Worm (Caenorhabditis elegans) whole organism, young adult: Measurements from ENCODE around the gene Y79H2A.3.
A peak's percentile ranks its signal among the peaks of the same experiment; 100 is the strongest.

ENCODE experiments used
- F22D6.2 ChIP-seq: sonication (generic microtip); optimal IDR thresholded peaks from 2 replicates; lab custom pipeline; 2016; ENCODE audit warnings: mild to moderate bottlenecking, missing genetic modification characterization, missing compliant biosample characterization
- F55B11.4 ChIP-seq: sonication (generic microtip); optimal IDR thresholded peaks from 2 replicates; lab custom pipeline; 2016; ENCODE audit warnings: missing compliant biosample characterization, missing genetic modification characterization, borderline replicate concordance; ENCODE audit not compliant: insufficient read depth
- Y53F4B.3 ChIP-seq: fragments of 200-800 bp; sonication (Bioruptor generic); IDR thresholded peaks from 2 replicates; pipeline ENCODE4 v1.3.6; 2022; ENCODE audit warnings: missing genetic modification reagents, missing genetic modification characterization, missing compliant biosample characterization
- Y95B8A.8 ChIP-seq: fragments of 200-800 bp; sonication (Bioruptor generic); IDR thresholded peaks from 2 replicates; pipeline ENCODE4 v1.3.6; 2022; ENCODE audit warnings: missing genetic modification reagents, missing genetic modification characterization, missing compliant biosample characterization
- attf-3 ChIP-seq: fragments of 200-800 bp; sonication (Bioruptor generic); conservative IDR thresholded peaks from 2 replicates; pipeline ENCODE4 v1.3.6; 2022; ENCODE audit warnings: missing genetic modification reagents, missing genetic modification characterization, missing compliant biosample characterization
- attf-6 ChIP-seq: fragments of 200-800 bp; sonication (Bioruptor generic); IDR thresholded peaks from 2 replicates; pipeline ENCODE4 v1.3.6; 2022; ENCODE audit warnings: missing genetic modification reagents, missing genetic modification characterization, missing compliant biosample characterization
- bed-2 ChIP-seq: fragments of 200-800 bp; sonication (Bioruptor generic); IDR thresholded peaks from 2 replicates; pipeline ENCODE4 v1.3.6; 2022; ENCODE audit warnings: missing genetic modification reagents, missing genetic modification characterization, missing compliant biosample characterization
- ccch-3 ChIP-seq: fragments of 200-800 bp; sonication (Bioruptor generic); optimal IDR thresholded peaks from 2 replicates; lab custom pipeline; 2018; ENCODE audit warnings: mild to moderate bottlenecking, missing genetic modification characterization, missing compliant biosample characterization
- ceh-91 ChIP-seq: fragments of 200-800 bp; sonication (Bioruptor generic); IDR thresholded peaks from 2 replicates; pipeline ENCODE4 v1.3.6; 2022; ENCODE audit warnings: missing genetic modification reagents, missing genetic modification characterization, missing compliant biosample characterization
- dox-1 ChIP-seq: fragments of 200-800 bp; sonication (Bioruptor generic); IDR thresholded peaks from 2 replicates; pipeline ENCODE4 v1.3.6; 2022; ENCODE audit warnings: missing genetic modification reagents, missing genetic modification characterization, missing compliant biosample characterization
- efl-1 ChIP-seq: fragments of 150-350 bp; optimal IDR thresholded peaks from 2 replicates; lab custom pipeline; 2014; ENCODE audit warnings: missing biosample characterization, missing genetic modification reagents, missing genetic modification characterization
- egl-44 ChIP-seq: fragments of 200-800 bp; sonication (Bioruptor generic); IDR thresholded peaks from 2 replicates; pipeline ENCODE4 v1.3.6; 2022; ENCODE audit warnings: missing genetic modification reagents, missing genetic modification characterization, missing compliant biosample characterization
- egrh-3 ChIP-seq: fragments of 200-800 bp; sonication (Bioruptor generic); IDR thresholded peaks from 2 replicates; pipeline ENCODE4 v1.3.6; 2022; ENCODE audit warnings: missing genetic modification reagents, missing genetic modification characterization, missing compliant biosample characterization
- him-1 ChIP-seq: sonication (generic microtip); optimal IDR thresholded peaks from 2 replicates; lab custom pipeline; 2016; ENCODE audit warnings: missing genotype, missing genetic modification reagents, missing genetic modification characterization, missing compliant biosample characterization
- hlh-12 ChIP-seq: sonication (generic microtip); optimal IDR thresholded peaks from 2 replicates; lab custom pipeline; 2016; ENCODE audit warnings: missing genetic modification characterization, missing compliant biosample characterization
- hmg-1.2 ChIP-seq: fragments of 200-800 bp; sonication (Bioruptor generic); IDR thresholded peaks from 2 replicates; pipeline ENCODE4 v1.3.6; 2022; ENCODE audit warnings: missing genetic modification reagents, missing genetic modification characterization, missing compliant biosample characterization
- hmg-20 ChIP-seq: fragments of 200-800 bp; sonication (Bioruptor generic); IDR thresholded peaks from 2 replicates; pipeline ENCODE4 v1.3.6; 2022; ENCODE audit warnings: missing genetic modification reagents, missing genetic modification characterization, missing compliant biosample characterization
- hrde-1 ChIP-seq: sonication (generic microtip); optimal IDR thresholded peaks from 2 replicates; lab custom pipeline; 2016; ENCODE audit warnings: missing genetic modification characterization, mild to moderate bottlenecking, missing compliant biosample characterization, moderate library complexity, missing genotype, missing genetic modification reagents, borderline replicate concordance
- lin-26 ChIP-seq: fragments of 200-800 bp; sonication (Bioruptor generic); IDR thresholded peaks from 2 replicates; pipeline ENCODE4 v1.3.6; 2022; ENCODE audit warnings: missing genetic modification reagents, missing genetic modification characterization, missing compliant biosample characterization
- lin-40 ChIP-seq: sonication (generic microtip); optimal IDR thresholded peaks from 2 replicates; lab custom pipeline; 2016; ENCODE audit warnings: missing genetic modification characterization, mild to moderate bottlenecking, missing compliant biosample characterization, missing genotype, missing genetic modification reagents
- lsl-1 ChIP-seq: fragments of 200-800 bp; sonication (Bioruptor generic); optimal IDR thresholded peaks from 2 replicates; lab custom pipeline; 2018; ENCODE audit warnings: mild to moderate bottlenecking, missing genetic modification characterization, moderate library complexity, missing compliant biosample characterization
- madf-3 ChIP-seq: fragments of 200-800 bp; sonication (Bioruptor generic); IDR thresholded peaks from 2 replicates; pipeline ENCODE4 v1.3.6; 2022; ENCODE audit warnings: missing genetic modification reagents, missing genetic modification characterization, missing compliant biosample characterization
- madf-6 ChIP-seq: fragments of 200-800 bp; sonication (Bioruptor generic); IDR thresholded peaks from 2 replicates; pipeline ENCODE4 v1.3.6; 2022; ENCODE audit warnings: missing genetic modification reagents, missing genetic modification characterization, missing compliant biosample characterization
- madf-8 ChIP-seq: fragments of 200-800 bp; sonication (Bioruptor generic); conservative IDR thresholded peaks from 2 replicates; pipeline ENCODE4 v1.3.6; 2022; ENCODE audit warnings: missing genetic modification reagents, missing genetic modification characterization, missing compliant biosample characterization
- mcd-1 ChIP-seq: fragments of 200-800 bp; sonication (Bioruptor generic); IDR thresholded peaks from 2 replicates; pipeline ENCODE4 v1.3.6; 2022; ENCODE audit warnings: missing genetic modification reagents, missing genetic modification characterization, missing compliant biosample characterization
- mes-4 ChIP-seq: sonication (generic microtip); optimal IDR thresholded peaks from 2 replicates; lab custom pipeline; 2016; ENCODE audit warnings: missing genotype, missing genetic modification characterization, missing compliant biosample characterization
- nfyb-1 ChIP-seq: fragments of 200-800 bp; sonication (Bioruptor generic); IDR thresholded peaks from 2 replicates; pipeline ENCODE4 v1.3.6; 2022; ENCODE audit warnings: missing genetic modification reagents, missing genetic modification characterization, missing compliant biosample characterization
- nhr-27 ChIP-seq: fragments of 200-800 bp; sonication (Bioruptor generic); optimal IDR thresholded peaks from 2 replicates; lab custom pipeline; 2018; ENCODE audit warnings: mild to moderate bottlenecking, missing genetic modification characterization, moderate library complexity, missing compliant biosample characterization
- pbrm-1 ChIP-seq: fragments of 200-800 bp; sonication (Bioruptor generic); IDR thresholded peaks from 2 replicates; pipeline ENCODE4 v1.3.6; 2022; ENCODE audit warnings: missing genetic modification reagents, missing genetic modification characterization, missing compliant biosample characterization
- pha-4 ChIP-seq: fragments of 150-350 bp; sonication (generic microtip); optimal IDR thresholded peaks from 2 replicates; lab custom pipeline; 2014; ENCODE audit warnings: missing biosample characterization, missing genetic modification reagents, missing genetic modification characterization
- rec-8 ChIP-seq, 2 experiments: sonication (generic microtip); optimal IDR thresholded peaks; 2 replicates each; lab custom pipeline; 2016; ENCODE audit warnings: mild to moderate bottlenecking in 2 of 2, missing genetic modification characterization in 2 of 2, missing genetic modification reagents in 2 of 2, missing genotype in 2 of 2, missing biosample characterization in 1 of 2, missing compliant biosample characterization in 1 of 2, moderate library complexity in 1 of 2
- rpc-1 ChIP-seq, 2 experiments: fragments of 150-350 bp in 1 of 2; sonication (generic microtip) in 1 of 2; optimal IDR thresholded peaks; 2 replicates each; lab custom pipeline; 2014 to 2018; ENCODE audit warnings: missing biosample characterization in 1 of 2, missing genetic modification characterization in 1 of 2, missing genetic modification reagents in 1 of 2, missing genotype in 1 of 2
- snpc-4 ChIP-seq, 5 experiments: fragments of 150-350 bp in 1 of 5; sonication (generic microtip) in 4 of 5; optimal IDR thresholded peaks; 2 replicates each; lab custom pipeline; 2014 to 2018; ENCODE audit warnings: missing genetic modification characterization in 5 of 5, missing biosample characterization in 3 of 5, antibody characterized with exemption in 2 of 5, mild to moderate bottlenecking in 2 of 5, missing compliant biosample characterization in 2 of 5, missing genotype in 2 of 5, moderate library complexity in 2 of 5, missing genetic modification reagents in 1 of 5
- zfh-2 ChIP-seq: fragments of 200-800 bp; sonication (Bioruptor generic); conservative IDR thresholded peaks from 2 replicates; pipeline ENCODE4 v1.3.6; 2022; ENCODE audit warnings: missing genetic modification reagents, missing genetic modification characterization, missing compliant biosample characterization
- zim-3 ChIP-seq: sonication (generic microtip); optimal IDR thresholded peaks from 2 replicates; lab custom pipeline; 2017; ENCODE audit warnings: mild to moderate bottlenecking, missing genetic modification characterization, moderate library complexity, missing compliant biosample characterization
- ztf-28 ChIP-seq: fragments of 200-800 bp; sonication (Bioruptor generic); IDR thresholded peaks from 2 replicates; pipeline ENCODE4 v1.3.6; 2022; ENCODE audit warnings: missing genetic modification reagents, missing genetic modification characterization, missing compliant biosample characterization

The Y79H2A.3 gene

DNA sequence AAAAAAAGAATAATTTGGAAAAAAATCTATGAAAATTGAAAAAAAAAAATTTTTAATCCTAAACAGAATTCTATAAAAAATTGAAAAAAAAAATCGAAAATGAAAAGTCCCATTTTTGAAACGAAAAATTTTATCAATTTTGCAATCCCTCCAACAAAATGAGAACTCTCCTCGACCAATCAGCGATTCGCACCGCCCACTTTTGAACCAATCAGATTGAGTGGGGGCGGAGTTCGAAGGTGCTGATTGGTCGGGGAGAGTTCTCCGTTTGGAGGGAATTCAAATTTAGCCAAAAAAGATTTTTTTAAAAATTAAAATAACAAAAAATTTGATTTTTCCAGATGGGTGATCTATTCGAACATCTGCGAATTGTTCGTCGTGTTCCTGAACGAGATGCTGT is 15.6 kb upstream of the Y79H2A.3 start:
- TF ChIP-seq hlh-12 (tag; lab: Kevin White, UChicago) (no peak), ztf-28 (no peak), egrh-3 (no peak), attf-3 (GFP tag; lab: Robert Waterston, UW) (no peak), zim-3 (no peak), egl-44 (no peak), snpc-4 (GFP tag; optimal IDR thresholded peaks at IDR 0.05; lab: Kevin White, UChicago) (no peak), snpc-4 (tag; optimal IDR thresholded peaks at IDR 0.05; lab: Kevin White, UChicago) (no peak), rec-8 (tag; optimal IDR thresholded peaks at IDR 0.05; lab: Kevin White, UChicago) (no peak), lin-26 (GFP tag; lab: Robert Waterston, UW) (no peak), Y53F4B.3 (GFP tag; lab: Robert Waterston, UW) (no peak), pbrm-1 (GFP tag; lab: Robert Waterston, UW) (no peak), him-1 (no peak), mes-4 (tag; lab: Kevin White, UChicago) (no peak), madf-3 (no peak), hmg-20 (GFP tag; lab: Robert Waterston, UW) (no peak)

DNA sequence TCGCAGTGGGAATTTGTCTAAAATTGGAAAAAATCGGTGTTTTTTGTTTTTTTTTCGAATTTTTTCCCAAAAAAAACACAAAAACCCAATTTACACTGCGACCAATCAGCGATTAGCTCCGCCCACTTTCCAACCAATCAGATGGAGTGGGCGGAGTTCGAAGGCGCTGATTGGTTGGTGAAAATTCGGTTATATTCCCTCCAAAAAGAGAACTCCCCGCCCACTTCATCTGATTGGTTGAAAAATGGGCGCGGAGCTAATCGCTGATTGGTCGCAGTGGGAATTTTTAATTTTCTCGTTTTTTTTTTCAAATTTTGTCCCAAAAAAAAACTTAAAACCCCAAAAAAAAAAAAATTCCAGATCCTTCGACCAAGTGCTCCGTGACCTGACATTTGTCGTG is 12.4 kb upstream of the Y79H2A.3 start:
- TF ChIP-seq hmg-1.2, result no peak
- TF ChIP-seq, all 124 proteins: peak for 0

DNA sequence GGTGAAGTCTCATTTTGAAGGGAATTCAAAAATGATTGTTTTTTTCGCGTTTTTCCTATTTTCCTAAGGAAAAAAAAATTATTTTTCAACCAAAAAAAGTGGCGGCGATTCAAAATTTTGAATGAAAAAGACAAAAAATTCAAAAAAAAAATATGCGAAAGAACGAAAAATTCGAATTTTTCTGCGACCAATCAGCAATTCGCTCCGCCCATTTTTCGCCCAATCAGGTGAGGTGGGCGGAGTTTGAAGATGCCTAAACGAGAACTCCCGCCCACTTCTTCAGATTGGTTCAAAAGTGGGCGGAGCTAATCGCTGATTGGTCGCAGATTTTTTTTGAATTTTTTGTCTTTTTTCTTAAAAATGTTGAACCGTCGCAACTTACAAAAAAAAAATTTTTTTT is 11.8 kb upstream of the Y79H2A.3 start:
- TF ChIP-seq Y95B8A.8 (GFP tag; lab: Robert Waterston, UW) (no peak), pha-4 (no peak)

- TF ChIP-seq zfh-2 (0 out of 2 replicates have a peak, but pooled peaks have one; percentile 15), lsl-1 (no peak), hrde-1 (tag; lab: Kevin White, UChicago) (no peak)
Measured at ce11 chrIII:12061413-12061812, 9.3 kb upstream of the Y79H2A.3 start, which contains the start of gene zyg-8. Gene zyg-8, plus strand, starts transcription at chrIII:12061713.

ce11 chrIII:12060092-12060491 is 8.0 kb upstream of the Y79H2A.3 start:
- TF ChIP-seq zfh-2 (peak; percentile 70), ceh-91 (no peak)

DNA sequence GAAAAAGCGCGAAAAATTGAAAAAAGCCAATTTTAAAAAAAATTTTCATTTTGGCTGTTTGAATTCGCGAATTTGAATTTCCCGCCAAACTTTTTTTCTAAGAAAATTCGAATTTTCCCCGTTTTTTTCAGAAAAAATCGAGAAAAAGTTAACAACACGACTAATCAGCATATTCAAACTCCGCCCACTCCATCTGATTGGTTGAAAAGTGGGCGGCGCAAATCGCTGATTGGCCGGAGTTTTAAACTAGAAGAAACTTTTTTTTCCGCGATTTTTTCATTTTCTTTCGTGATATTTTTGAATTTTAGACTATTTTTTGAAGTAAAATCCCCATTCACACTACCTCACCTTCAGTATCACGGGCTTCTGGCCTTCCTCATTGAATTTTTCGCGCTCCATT is 7.4 kb upstream of the Y79H2A.3 start:
- no peak for TF ChIP-seq nfyb-1
- TF ChIP-seq ztf-28, result no peak

DNA sequence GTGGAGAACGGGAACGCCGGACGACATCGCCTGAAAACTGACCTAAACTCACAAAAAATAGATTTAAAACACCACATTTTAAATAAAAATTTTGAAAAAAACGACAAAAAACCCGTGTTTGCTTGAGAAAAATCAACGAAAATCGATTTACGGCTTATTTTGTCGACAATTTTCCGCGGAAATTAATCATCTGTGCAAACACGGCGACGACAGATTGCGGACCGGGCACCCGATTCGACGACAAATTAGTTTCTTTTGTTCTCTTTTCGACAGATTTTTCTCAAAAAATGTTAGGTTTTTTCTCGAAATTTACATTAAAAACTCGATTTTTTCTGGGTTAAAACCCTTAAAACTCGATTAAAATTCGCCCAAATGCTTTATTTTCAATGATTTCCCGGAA is 6.3 kb upstream of the Y79H2A.3 start, which contains the start of gene arx-3:
Gene arx-3, minus strand, starts transcription at position 30 of the 400 bp plus-strand sequence.
- TF ChIP-seq bed-2 (GFP tag; lab: Robert Waterston, UW), result no peak
- no peak for TF ChIP-seq F22D6.2 (tag; lab: Kevin White, UChicago)
- TF ChIP-seq hmg-1.2, result 0 out of 2 replicates have a peak, but pooled peaks have one; percentile 12
- no peak for TF ChIP-seq rpc-1 (optimal IDR thresholded peaks at IDR 0.05; lab: Kevin White, UChicago)
- TF ChIP-seq rpc-1 (tag; optimal IDR thresholded peaks at IDR 0.05; lab: Kevin White, UChicago), result no peak
- TF ChIP-seq nhr-27, result no peak
- TF ChIP-seq efl-1 (GFP tag; lab: Kevin White, UChicago), result peak; percentile 23
- TF ChIP-seq mcd-1 (GFP tag; lab: Robert Waterston, UW), result peak; percentile 20; the same call in 1 of the 2 replicates
- no peak for TF ChIP-seq madf-8 (GFP tag; lab: Robert Waterston, UW)
- TF ChIP-seq dox-1 (GFP tag; lab: Robert Waterston, UW), result 0 out of 2 replicates have a peak, but pooled peaks have one; percentile 10
- peak; percentile 7 for TF ChIP-seq lin-40 (tag; lab: Kevin White, UChicago)
- TF ChIP-seq madf-6, result 0 out of 2 replicates have a peak, but pooled peaks have one; percentile 20
- no peak for TF ChIP-seq attf-6 (GFP tag; lab: Robert Waterston, UW)
- no peak for TF ChIP-seq F55B11.4 (tag; lab: Kevin White, UChicago)
- TF ChIP-seq ccch-3 (GFP tag; lab: Kevin White, UChicago), result no peak
- 0 out of 2 replicates have a peak, but pooled peaks have one; percentile 7 for TF ChIP-seq pbrm-1 (GFP tag; lab: Robert Waterston, UW)
- TF ChIP-seq, all 124 proteins: peak for 7
